Worm (Caenorhabditis elegans): Measurements from ENCODE around the gene rps-27.

The rps-27 gene

DNA sequence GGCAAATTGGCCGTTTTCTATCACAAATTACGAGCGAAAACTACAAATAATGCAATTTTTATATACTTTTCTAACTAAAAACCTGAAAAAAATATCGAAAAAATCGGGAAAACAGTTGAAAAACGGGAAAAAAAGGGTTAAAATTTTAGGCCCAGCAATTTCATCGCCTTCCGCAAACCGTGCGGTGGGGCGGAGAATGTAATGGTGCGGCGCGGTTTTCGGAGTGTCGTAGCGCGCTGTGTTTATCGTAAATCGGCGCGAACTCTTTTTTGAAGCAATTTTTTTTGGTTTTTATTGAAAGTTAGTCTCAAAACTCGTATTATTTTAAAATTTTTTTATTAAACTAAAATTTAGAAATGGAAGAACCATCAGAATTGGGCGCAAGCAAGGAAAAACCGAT lies 597 bp upstream of the rps-27 start, which contains the start of gene picd-1:
Gene picd-1 (plus strand): TSS at position 352 of the 400 bp plus-strand sequence.
- no peak for TF ChIP-seq unc-62 (GFP tag; optimal IDR thresholded peaks at IDR 0.05)

DNA sequence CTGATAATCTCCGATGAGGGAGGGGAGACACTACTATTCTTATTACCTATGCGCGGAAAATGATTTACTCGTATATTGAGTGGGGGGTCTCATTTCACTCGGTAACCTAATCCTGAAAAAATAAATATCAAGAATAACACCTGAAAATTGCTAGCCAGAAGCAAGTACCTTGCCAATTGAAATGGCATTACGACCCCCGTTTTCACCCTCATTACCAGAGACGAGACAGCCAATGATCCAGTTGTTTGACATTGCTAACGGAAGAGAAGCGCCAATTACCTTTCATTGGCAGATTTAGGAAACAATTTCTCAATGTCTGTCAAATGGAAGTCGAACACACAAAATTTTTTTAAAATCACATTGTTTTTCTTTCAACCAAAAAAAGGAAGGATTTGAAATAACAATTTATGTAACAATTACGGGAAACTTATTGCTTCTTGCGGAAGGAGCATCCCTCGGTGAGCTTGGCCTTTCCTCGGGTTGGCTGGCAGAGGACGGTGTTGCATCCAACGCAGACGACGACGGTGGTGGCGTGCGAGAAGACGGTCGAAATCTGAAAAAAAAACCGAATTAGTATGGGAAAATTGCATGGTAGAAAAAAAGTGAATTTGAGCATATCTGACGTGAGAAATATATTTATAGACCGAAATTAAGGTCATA lies 704 bp downstream of the rps-27 start:
- no peak for TF ChIP-seq unc-62 (GFP tag; optimal IDR thresholded peaks at IDR 0.05)

DNA sequence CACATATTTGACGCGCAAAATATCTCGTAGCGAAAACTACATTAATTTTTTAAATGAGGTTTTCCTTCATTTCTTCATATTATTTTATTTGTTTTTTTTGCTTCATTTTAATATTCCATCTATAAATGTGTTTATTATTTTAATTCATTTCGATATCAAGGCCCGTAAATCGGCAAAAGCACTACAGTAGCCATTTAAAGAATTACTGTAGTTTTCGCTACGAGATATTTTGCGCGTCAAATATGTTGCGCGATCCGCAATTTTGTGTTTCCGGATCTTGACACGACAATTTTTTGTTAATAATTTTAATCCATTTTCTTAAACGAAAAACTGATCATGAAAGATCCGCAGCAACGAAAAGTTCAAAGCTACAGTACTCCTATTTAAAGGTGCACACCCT lies 1.7 kb downstream of the rps-27 start:
- no peak for TF ChIP-seq unc-62 (GFP tag; optimal IDR thresholded peaks at IDR 0.05)

DNA sequence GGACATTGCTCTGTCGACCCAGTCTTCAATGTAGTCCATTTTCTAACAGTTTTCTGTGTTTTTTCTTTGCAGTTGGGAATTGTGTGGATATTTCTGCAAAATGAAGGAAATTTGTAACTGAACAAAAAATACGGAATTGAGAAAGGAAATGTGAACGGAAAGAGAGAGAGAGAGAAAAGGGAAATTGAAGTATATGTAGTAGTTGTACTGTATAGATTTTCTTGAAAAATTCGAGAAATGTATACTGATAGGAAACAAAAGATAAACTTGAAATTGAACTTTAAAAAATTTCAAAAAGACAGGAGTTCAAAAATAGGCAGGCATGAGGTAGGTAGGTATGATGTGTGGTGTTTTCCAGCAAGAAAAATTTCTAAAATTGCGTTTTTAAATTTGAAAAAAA lies 20.1 kb downstream of the rps-27 start, which contains the start of gene daam-1:
Gene daam-1 (minus strand): TSS at position 101 of the 400 bp plus-strand sequence.
- no peak for TF ChIP-seq unc-62 (GFP tag; optimal IDR thresholded peaks at IDR 0.05)

DNA sequence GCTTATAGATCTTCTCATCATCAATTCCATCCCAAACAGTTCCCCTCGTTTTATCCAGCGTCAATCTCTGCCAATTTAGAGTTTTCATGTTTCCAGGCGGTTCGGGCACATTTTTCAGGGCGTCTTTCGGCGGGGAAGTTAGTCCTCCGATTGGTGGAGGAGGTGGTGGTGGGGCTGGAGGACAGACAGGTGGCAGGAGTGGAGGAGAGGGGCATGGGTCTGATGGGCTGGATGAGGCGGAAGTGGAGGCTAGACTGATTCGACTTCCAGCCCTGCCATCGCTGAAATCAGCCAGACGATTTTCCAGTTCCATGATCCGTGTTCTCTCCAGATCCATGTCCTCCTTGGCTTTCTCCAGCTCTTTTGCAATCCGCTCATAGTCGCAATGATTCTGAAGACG lies 35.8 kb downstream of the rps-27 start:
- no peak for TF ChIP-seq unc-62 (GFP tag; optimal IDR thresholded peaks at IDR 0.05)

DNA sequence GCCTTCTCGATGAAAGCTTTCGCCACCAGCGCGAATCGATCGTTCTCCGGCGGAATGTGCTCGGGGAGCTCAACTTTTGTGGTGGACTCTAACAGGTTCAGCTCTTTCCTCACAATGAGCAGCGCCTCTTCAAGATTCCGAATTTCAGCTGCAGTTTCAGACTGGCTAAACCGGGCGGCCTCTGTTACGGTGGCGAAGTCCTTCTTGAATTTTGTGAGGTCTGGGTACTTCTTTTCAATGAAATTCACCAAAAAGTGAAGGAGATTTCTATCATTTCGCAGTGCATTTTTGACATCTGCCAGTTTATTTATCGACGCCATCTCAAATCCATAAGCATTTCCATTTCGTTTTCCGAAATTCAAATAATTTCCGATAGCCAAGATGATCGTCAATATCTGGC lies 37.4 kb downstream of the rps-27 start:
- TF ChIP-seq unc-62 (GFP tag; optimal IDR thresholded peaks at IDR 0.05): no peak

DNA sequence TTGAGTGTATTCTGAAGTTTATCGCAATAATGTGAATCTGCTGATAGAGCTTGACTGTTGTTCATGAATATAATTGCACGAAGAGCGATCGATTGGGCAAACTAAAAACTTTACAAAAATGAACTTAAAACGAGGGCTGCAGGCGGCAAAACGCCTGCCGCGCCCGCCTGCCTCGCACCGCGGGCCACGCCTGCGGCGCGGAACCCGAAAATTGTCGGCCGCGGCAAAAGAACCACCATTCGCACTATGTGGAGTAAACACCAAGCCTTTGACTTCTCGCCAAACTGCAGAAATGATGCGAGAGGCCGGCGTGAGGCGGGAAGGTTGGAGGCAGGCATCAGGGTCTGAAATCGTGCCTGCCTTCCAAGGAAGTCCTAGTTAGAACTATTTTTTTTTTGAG lies 40.0 kb downstream of the rps-27 start:
- TF ChIP-seq unc-62 (GFP tag; optimal IDR thresholded peaks at IDR 0.05): no peak

DNA sequence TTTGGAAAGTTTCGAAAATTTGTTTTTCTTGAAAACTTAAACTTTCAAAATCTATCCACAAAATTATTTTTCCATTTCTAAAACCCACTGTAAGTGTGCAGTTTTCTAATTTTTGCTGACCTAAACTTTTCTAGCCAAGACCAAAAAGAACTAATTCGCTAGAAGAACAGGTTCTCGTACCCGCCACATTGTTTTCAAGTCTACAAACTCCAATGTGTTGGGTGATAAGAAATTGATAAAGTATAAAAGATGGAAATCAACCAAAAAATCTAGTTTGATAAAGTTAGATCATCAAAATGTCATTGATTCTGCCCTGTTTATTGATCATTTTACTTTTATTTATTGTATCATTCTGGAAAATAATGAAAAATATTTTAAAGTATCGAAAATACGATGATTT lies 44.9 kb downstream of the rps-27 start, which contains the start of gene cyp-29A3:
Gene cyp-29A3 (plus strand): TSS at position 269 of the 400 bp plus-strand sequence.
- no peak for TF ChIP-seq unc-62 (GFP tag; optimal IDR thresholded peaks at IDR 0.05)

DNA sequence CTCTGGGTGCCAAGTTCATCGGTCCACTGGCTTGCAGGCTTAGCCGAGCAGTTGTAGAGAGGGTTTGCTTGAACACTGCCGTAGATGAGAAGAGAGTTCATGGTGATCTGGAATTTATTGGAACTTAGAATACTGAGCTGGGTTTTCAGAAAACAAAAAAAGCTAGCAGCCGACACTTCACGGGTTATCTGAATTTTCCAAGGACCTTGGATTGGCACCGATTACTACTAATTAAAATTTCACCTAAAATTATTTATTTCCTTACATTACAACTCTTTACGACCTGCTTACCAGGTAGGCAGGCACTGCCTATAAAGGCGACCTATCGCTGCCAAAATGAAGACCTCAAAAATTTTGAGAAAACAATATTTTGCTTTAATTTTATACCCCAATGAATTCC lies 47.9 kb downstream of the rps-27 start, which contains the start of gene srt-52:
Gene srt-52 (minus strand): TSS at position 101 of the 400 bp plus-strand sequence.
- TF ChIP-seq unc-62 (GFP tag; optimal IDR thresholded peaks at IDR 0.05): no peak
